Worm (Caenorhabditis elegans) whole organism, L3 larva: ENCODE data around the gene skpo-3.

Experiments used
- R02D3.7 ChIP-seq: fragments of 150-350 bp; optimal IDR thresholded peaks from 2 replicates; lab custom pipeline; 2014; ENCODE audit warnings: missing biosample characterization, missing genetic modification characterization
- ZK546.5 ChIP-seq: sonication (generic microtip); optimal IDR thresholded peaks from 2 replicates; lab custom pipeline; 2017; ENCODE audit warnings: missing biosample characterization, missing genetic modification characterization
- nhr-237 ChIP-seq: fragments of 150-350 bp; optimal IDR thresholded peaks from 2 replicates; lab custom pipeline; 2014; ENCODE audit warnings: missing biosample characterization, missing genetic modification characterization
- pha-4 ChIP-seq: fragments of 150-350 bp; optimal IDR thresholded peaks from 2 replicates; lab custom pipeline; 2014; ENCODE audit warnings: missing biosample characterization, missing genetic modification reagents, missing genetic modification characterization
- pqm-1 ChIP-seq: fragments of 150-350 bp; optimal IDR thresholded peaks from 2 replicates; lab custom pipeline; 2017; ENCODE audit warnings: missing biosample characterization, missing genetic modification characterization, inconsistent platforms

DNA sequence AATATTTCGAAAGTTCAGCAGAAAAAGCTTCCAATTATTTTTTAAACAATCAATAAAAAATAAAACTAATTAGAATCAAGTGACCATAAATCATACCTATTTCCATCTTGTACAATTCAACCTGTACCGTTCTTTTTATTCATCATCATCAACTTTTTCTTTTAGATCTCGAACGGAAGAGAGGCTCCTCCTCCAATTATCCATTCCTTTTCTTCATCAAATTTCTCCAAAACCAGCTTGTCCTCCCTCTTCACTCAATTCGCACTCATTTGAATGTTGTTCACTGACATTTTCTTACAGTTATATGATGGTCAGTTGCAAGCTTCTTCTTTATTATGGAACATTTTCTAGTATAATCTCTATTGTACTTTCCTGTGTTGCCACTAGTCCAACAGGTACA is 16.2 kb downstream of the skpo-3 start, which contains the start of gene C30G12.4:
- TF ChIP-seq R02D3.7 (tag; lab: Kevin White, UChicago) (no peak), ZK546.5 (tag; lab: Kevin White, UChicago) (no peak), nhr-237 (tag; lab: Kevin White, UChicago) (no peak), pqm-1 (no peak), pha-4 (no peak)
